Worm (Caenorhabditis elegans): ENCODE measurements around the gene best-3.

The best-3 gene

ce11 chrII:18787-19186 is 6.0 kb downstream of the best-3 start:
- TF ChIP-seq hmg-1.1 (GFP tag; IDR thresholded peaks at IDR 0.05) (peak; percentile 83), F37D6.2 (tag; optimal IDR thresholded peaks at IDR 0.05) (peak; percentile 53), mep-1 (tag; optimal IDR thresholded peaks at IDR 0.05) (peak; percentile 84), F44E2.7 (GFP tag; IDR thresholded peaks at IDR 0.05) (no peak), daf-12 (tag; optimal IDR thresholded peaks at IDR 0.05) (no peak), Y5F2A.4 (GFP tag; optimal IDR thresholded peaks at IDR 0.05) (no peak), mes-2 (tag; optimal IDR thresholded peaks at IDR 0.05; ENCODE audit: poor library complexity, severe bottlenecking) (peak; percentile 80), lsy-2 (tag; optimal IDR thresholded peaks at IDR 0.05) (peak; percentile 42 to 69), nhr-25 (tag; optimal IDR thresholded peaks at IDR 0.05; ENCODE audit: borderline replicate concordance, insufficient read depth) (peak; percentile 81), zfp-3 (GFP tag; conservative IDR thresholded peaks at IDR 0.05) (0 out of 2 replicates have a peak, but pooled peaks have one; percentile 44), set-16 (GFP tag; IDR thresholded peaks at IDR 0.05) (no peak; the same call in 1 of the 2 replicates), nhr-102 (tag; optimal IDR thresholded peaks at IDR 0.05) (peak; percentile 38), spr-1 (tag; optimal IDR thresholded peaks at IDR 0.05) (peak; percentile 72), ceh-82 (tag; optimal IDR thresholded peaks at IDR 0.05) (no peak), zip-11 (GFP tag; IDR thresholded peaks at IDR 0.05) (no peak), duxl-1 (tag; optimal IDR thresholded peaks at IDR 0.05; ENCODE audit: poor library complexity) (peak; percentile 21), ztf-7 (tag; optimal IDR thresholded peaks at IDR 0.05) (peak; percentile 60), egl-43 (GFP tag; IDR thresholded peaks at IDR 0.05) (no peak), lin-29 (GFP tag; IDR thresholded peaks at IDR 0.05) (0 out of 2 replicates have a peak, but pooled peaks have one; percentile 31), nhr-111 (GFP tag; optimal IDR thresholded peaks at IDR 0.05) (no peak), pqm-1 (tag; optimal IDR thresholded peaks at IDR 0.05) (no peak), ces-1 (GFP tag; optimal IDR thresholded peaks at IDR 0.05) (no peak), tra-1 (GFP tag; IDR thresholded peaks at IDR 0.05) (0 out of 2 replicates have a peak, but pooled peaks have one; percentile 52), php-3 (GFP tag; IDR thresholded peaks at IDR 0.05) (peak; percentile 72), ceh-62 (tag; optimal IDR thresholded peaks at IDR 0.05) (no peak), nhr-48 (tag; optimal IDR thresholded peaks at IDR 0.05) (peak; percentile 75), nhr-6 (tag; optimal IDR thresholded peaks at IDR 0.05) (peak; percentile 48), lin-13 (GFP tag; optimal IDR thresholded peaks at IDR 0.05) (peak; percentile 45), F26F4.8 (GFP tag; conservative IDR thresholded peaks at IDR 0.05) (no peak), ztf-11 (tag; optimal IDR thresholded peaks at IDR 0.05) (no peak), hif-1 (tag; optimal IDR thresholded peaks at IDR 0.05) (peak; percentile 43 to 97), nhr-10 (tag; optimal IDR thresholded peaks at IDR 0.05) (no peak), nhr-76 (tag; optimal IDR thresholded peaks at IDR 0.05) (no peak), arid-1 (GFP tag; conservative IDR thresholded peaks at IDR 0.05) (peak; percentile 36; the same call in 1 of the 2 replicates), ceh-20 (GFP tag; IDR thresholded peaks at IDR 0.05) (peak; percentile 82; the same call in 1 of the 2 replicates), T26A8.4 (GFP tag; IDR thresholded peaks at IDR 0.05) (peak; percentile 68; the same call in 1 of the 2 replicates), ceh-32 (tag; optimal IDR thresholded peaks at IDR 0.05; ENCODE audit: poor library complexity) (no peak), tag-97 (GFP tag; IDR thresholded peaks at IDR 0.05) (no peak), egl-27 (tag; optimal IDR thresholded peaks at IDR 0.05) (no peak), daf-8 (GFP tag; IDR thresholded peaks at IDR 0.05) (no peak), dve-1 (tag; optimal IDR thresholded peaks at IDR 0.05; ENCODE audit: insufficient read depth) (peak; percentile 80), spr-3 (GFP tag; optimal IDR thresholded peaks at IDR 0.05) (no peak), daf-16 (GFP tag; optimal IDR thresholded peaks at IDR 0.05) (peak in 1 of 2 experiments; percentile 30), daf-16 (tag; optimal IDR thresholded peaks at IDR 0.05) (peak; percentile 60), nhr-41 (GFP tag; IDR thresholded peaks at IDR 0.05) (peak; percentile 91), dmd-8 (GFP tag; IDR thresholded peaks at IDR 0.05) (0 out of 2 replicates have a peak, but pooled peaks have one; percentile 18), ZK337.2 (GFP tag; IDR thresholded peaks at IDR 0.05) (no peak), ZK546.5 (tag; optimal IDR thresholded peaks at IDR 0.05) (no peak), nhr-28 (tag; optimal IDR thresholded peaks at IDR 0.05) (peak; percentile 91), zag-1 (tag; optimal IDR thresholded peaks at IDR 0.05) (no peak)
